Fruit fly (Drosophila melanogaster): ENCODE results near the gene MED30.

The MED30 gene

DNA sequence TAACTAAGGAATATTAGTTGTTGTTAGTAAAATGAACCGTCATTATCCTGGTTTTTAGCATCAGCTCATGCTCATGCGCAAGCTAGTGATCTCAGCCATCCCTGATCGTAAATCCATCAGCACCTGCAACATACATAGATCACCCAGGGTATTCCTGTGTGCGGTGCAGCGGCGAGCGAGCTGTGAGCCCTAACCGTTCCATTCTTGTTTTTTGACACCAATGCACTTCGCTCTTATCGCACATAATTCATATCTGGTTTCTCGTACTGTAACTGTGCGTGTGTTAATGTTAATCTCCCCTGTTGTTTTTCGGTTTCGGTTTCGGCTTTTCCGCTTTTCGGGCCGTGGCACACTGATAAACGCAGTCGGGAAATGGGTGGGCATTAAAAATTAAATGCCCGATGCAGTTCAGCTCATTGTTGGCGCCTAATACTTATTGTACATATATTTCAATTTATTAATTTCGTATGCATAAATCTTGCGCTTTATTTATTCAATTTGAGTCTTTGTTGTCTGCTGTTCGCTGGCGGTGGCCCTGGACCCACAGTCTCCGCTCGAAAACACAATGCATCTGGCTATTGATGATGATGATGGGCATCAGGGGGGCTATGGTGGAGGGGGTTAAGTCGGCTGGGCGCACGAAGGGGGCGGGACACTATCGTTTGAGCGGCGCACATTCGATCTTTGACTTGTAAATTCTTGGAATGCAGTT lies 29.5 kb downstream of the MED30 start (continued):
- no peak for TF ChIP-seq Meics (GFP tag; optimal IDR thresholded peaks at IDR 0.05)
- no peak for TF ChIP-seq CG10959 (GFP tag; IDR thresholded peaks at IDR 0.05)
- no peak for TF ChIP-seq YL-1 (GFP tag; optimal IDR thresholded peaks at IDR 0.05)
- TF ChIP-seq CG3281 (GFP tag; optimal IDR thresholded peaks at IDR 0.05): no peak
- TF ChIP-seq Atf3 (GFP tag; optimal IDR thresholded peaks at IDR 0.05): no peak
- TF ChIP-seq Hey (tag; optimal IDR thresholded peaks at IDR 0.05): no peak
- no peak for TF ChIP-seq CG1233 (GFP tag; optimal IDR thresholded peaks at IDR 0.05)
- no peak for TF ChIP-seq CG18011 (GFP tag; optimal IDR thresholded peaks at IDR 0.05)
- TF ChIP-seq CG12236 (GFP tag; optimal IDR thresholded peaks at IDR 0.05): no peak
- peak; percentile 41; the same call in 2 of the 3 replicates for TF ChIP-seq row (GFP tag; IDR thresholded peaks at IDR 0.05)
- no peak for TF ChIP-seq CG10366 (GFP tag; IDR thresholded peaks at IDR 0.05)
- no peak for TF ChIP-seq CG4424 (GFP tag; optimal IDR thresholded peaks at IDR 0.05)
- TF ChIP-seq lbe (GFP tag; optimal IDR thresholded peaks at IDR 0.05): no peak
- TF ChIP-seq Dip3 (GFP tag; optimal IDR thresholded peaks at IDR 0.05): no peak
- no peak for TF ChIP-seq Gsc (GFP tag; IDR thresholded peaks at IDR 0.05)
- no peak for TF ChIP-seq CG17612 (GFP tag; IDR thresholded peaks at IDR 0.05)
- TF ChIP-seq TFAM (GFP tag; optimal IDR thresholded peaks at IDR 0.05): no peak
- TF ChIP-seq prd (optimal IDR thresholded peaks at IDR 0.05): no peak
- TF ChIP-seq prd (GFP tag; IDR thresholded peaks at IDR 0.05): no peak
- no peak for TF ChIP-seq gcm2 (GFP tag; optimal IDR thresholded peaks at IDR 0.05)
- peak; percentile 4 for TF ChIP-seq Sox100B (GFP tag; optimal IDR thresholded peaks at IDR 0.05)
- no peak for TF ChIP-seq al (GFP tag; IDR thresholded peaks at IDR 0.05)
- no peak for TF ChIP-seq Ssrp (tag; optimal IDR thresholded peaks at IDR 0.05)
- peak; percentile 8 for TF ChIP-seq pros (GFP tag; optimal IDR thresholded peaks at IDR 0.05)
- TF ChIP-seq fd64A (GFP tag; optimal IDR thresholded peaks at IDR 0.05): peak; percentile 8
- no peak for TF ChIP-seq corto (GFP tag; optimal IDR thresholded peaks at IDR 0.05)
- peak; percentile 66 for TF ChIP-seq sd (tag; optimal IDR thresholded peaks at IDR 0.05)
- TF ChIP-seq Max (GFP tag; optimal IDR thresholded peaks at IDR 0.05): no peak
- no peak for TF ChIP-seq Fer2 (tag; optimal IDR thresholded peaks at IDR 0.05)
- no peak for TF ChIP-seq emc (GFP tag; optimal IDR thresholded peaks at IDR 0.05)
- TF ChIP-seq gfzf (GFP tag; optimal IDR thresholded peaks at IDR 0.05): no peak
- no peak for TF ChIP-seq esg (GFP tag; conservative IDR thresholded peaks at IDR 0.05)
- TF ChIP-seq Stat92E (GFP tag; optimal IDR thresholded peaks at IDR 0.05): peak in 1 of 3 experiments; percentile 38
- no peak for TF ChIP-seq jigr1 (GFP tag; IDR thresholded peaks at IDR 0.05)
- TF ChIP-seq CG7372 (GFP tag; IDR thresholded peaks at IDR 0.05): no peak
- TF ChIP-seq Lpt (GFP tag; optimal IDR thresholded peaks at IDR 0.05): no peak
- no peak for TF ChIP-seq nerfin-1 (tag; optimal IDR thresholded peaks at IDR 0.05)
- no peak for TF ChIP-seq ems (GFP tag; optimal IDR thresholded peaks at IDR 0.05)
- TF ChIP-seq CG1792 (GFP tag; optimal IDR thresholded peaks at IDR 0.05): no peak
- no peak for TF ChIP-seq cas (GFP tag; IDR thresholded peaks at IDR 0.05)
- TF ChIP-seq CG11695 (GFP tag; IDR thresholded peaks at IDR 0.05): no peak
- TF ChIP-seq Opbp (GFP tag; IDR thresholded peaks at IDR 0.05; ENCODE audit: partially characterized antibody): no peak
- no peak for TF ChIP-seq CG16779 (GFP tag; IDR thresholded peaks at IDR 0.05)
- TF ChIP-seq CG10431 (GFP tag; optimal IDR thresholded peaks at IDR 0.05): no peak
- no peak for TF ChIP-seq odd (GFP tag; optimal IDR thresholded peaks at IDR 0.05)
- TF ChIP-seq CG7786 (GFP tag; optimal IDR thresholded peaks at IDR 0.05): no peak
- no peak for TF ChIP-seq Sry-β (GFP tag; optimal IDR thresholded peaks at IDR 0.05)
- TF ChIP-seq Nf-YB (GFP tag; optimal IDR thresholded peaks at IDR 0.05): no peak
- TF ChIP-seq CG2199 (GFP tag; IDR thresholded peaks at IDR 0.05): peak; percentile 78
- no peak for TF ChIP-seq Myb (GFP tag; optimal IDR thresholded peaks at IDR 0.05)
- no peak for TF ChIP-seq Hr51 (GFP tag; optimal IDR thresholded peaks at IDR 0.05)

Measured in whole organism, embryonic.